Worm (Caenorhabditis elegans): Measurements from ENCODE around the gene Y32G9A.3.

Y32G9A.3 gene

DNA sequence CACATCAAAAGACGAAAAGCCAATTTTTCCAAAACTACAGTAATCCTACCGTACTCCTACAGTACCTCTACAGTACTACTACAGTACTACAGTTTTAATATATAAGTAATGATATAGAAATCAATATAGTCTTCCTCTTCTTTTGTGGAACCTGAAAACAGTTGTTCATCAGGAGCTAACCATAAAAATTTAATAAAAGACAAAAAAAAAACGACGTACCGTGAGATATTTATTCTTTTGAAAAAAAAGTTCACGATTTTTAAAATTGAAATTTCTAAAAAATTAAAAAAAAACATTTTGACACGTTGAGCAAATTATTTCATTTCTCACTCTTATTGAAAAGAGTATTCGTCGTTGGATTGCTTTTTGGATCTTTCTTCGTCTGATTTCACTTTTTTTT, at the start of gene Y32G9A.3:
TSS of gene Y32G9A.3 (plus strand) at position 301 of the 400 bp plus-strand sequence.
- TF ChIP-seq mab-5 (tag; optimal IDR thresholded peaks at IDR 0.05) (no peak), ztf-11 (tag; optimal IDR thresholded peaks at IDR 0.05) (no peak), blmp-1 (tag; optimal IDR thresholded peaks at IDR 0.05) (no peak), cnd-1 (tag; optimal IDR thresholded peaks at IDR 0.05) (no peak), sem-2 (GFP tag; optimal IDR thresholded peaks at IDR 0.05) (no peak), unc-39 (tag; optimal IDR thresholded peaks at IDR 0.05) (no peak), mls-2 (tag; optimal IDR thresholded peaks at IDR 0.05) (no peak), elt-3 (tag; optimal IDR thresholded peaks at IDR 0.05) (no peak), sptf-1 (tag; optimal IDR thresholded peaks at IDR 0.05) (no peak), nhr-76 (tag; optimal IDR thresholded peaks at IDR 0.05) (no peak), tbx-8 (GFP tag; optimal IDR thresholded peaks at IDR 0.05) (no peak), nhr-12 (tag; optimal IDR thresholded peaks at IDR 0.05) (no peak), lsy-2 (tag; optimal IDR thresholded peaks at IDR 0.05) (no peak), ceh-39 (tag; optimal IDR thresholded peaks at IDR 0.05) (no peak)

DNA sequence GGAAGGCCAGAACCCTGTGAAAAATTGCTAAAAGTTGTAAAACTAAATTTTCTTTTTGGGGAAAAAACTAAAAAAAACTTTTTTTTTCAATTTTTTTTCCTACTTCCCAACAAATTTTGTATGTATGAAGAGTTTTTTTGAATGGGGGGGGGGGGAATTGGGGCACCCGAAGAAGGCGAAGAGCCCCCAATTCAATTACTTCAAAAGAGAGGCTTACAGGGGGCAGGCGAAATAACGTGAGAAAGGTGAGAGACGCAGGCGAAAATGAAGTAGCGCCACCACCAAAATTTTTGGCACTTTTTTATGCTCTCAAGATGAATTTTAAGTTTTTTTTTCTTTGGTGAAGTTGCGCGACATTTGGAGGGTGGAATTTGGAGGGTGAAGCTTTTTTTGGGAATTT, 48.2 kb upstream of the Y32G9A.3 start:
- TF ChIP-seq sem-2 (GFP tag; optimal IDR thresholded peaks at IDR 0.05) (no peak), mab-5 (tag; optimal IDR thresholded peaks at IDR 0.05) (no peak), unc-39 (tag; optimal IDR thresholded peaks at IDR 0.05) (no peak), zip-8 (tag; optimal IDR thresholded peaks at IDR 0.05) (no peak), elt-3 (tag; optimal IDR thresholded peaks at IDR 0.05) (no peak), ces-1 (GFP tag; optimal IDR thresholded peaks at IDR 0.05) (peak; percentile 82), flh-1 (GFP tag; optimal IDR thresholded peaks at IDR 0.05) (no peak)

DNA sequence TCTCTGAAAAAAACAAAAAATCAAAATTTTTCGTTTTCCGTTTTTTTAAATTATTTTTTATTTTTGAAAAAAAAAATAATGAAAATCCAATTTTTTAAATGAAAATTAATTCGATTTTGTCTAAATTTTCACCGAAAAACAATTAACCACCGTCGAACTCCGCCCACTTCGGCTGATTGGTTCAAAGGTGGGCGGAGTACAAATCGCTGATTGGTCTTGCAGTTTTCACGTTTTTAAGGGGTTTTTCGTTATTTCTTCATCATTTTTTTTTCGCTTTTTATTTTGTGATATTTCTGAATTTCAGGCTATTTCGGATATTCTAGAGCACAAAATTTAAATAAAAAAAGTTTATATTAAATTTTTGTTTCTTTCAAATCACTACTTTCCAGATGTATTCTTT, 46.2 kb upstream of the Y32G9A.3 start:
- TF ChIP-seq sem-2 (GFP tag; optimal IDR thresholded peaks at IDR 0.05) (no peak), mab-5 (tag; optimal IDR thresholded peaks at IDR 0.05) (no peak), pha-4 (tag; optimal IDR thresholded peaks at IDR 0.05) (no peak), nhr-76 (tag; optimal IDR thresholded peaks at IDR 0.05) (no peak)

DNA sequence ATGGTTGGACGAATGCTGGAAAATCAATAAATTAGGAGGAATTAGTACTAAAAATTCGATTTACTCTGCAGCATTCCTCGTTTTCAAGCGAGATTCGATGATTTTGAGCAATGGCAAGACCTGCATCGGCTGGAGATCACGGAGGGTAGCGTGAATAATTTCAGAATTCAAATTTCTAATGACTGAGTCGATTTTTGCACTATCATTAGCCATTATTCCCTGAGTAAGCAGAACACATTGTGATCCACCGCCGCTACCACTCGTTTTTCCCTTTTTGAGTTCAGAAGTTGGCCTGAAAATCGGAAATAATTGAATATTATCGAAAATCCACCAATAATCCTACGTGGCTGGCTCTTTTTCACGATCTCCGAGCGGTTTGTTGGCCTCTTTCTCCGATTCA, 43.2 kb upstream of the Y32G9A.3 start:
- TF ChIP-seq unc-39 (tag; optimal IDR thresholded peaks at IDR 0.05) (no peak), nhr-2 (tag; optimal IDR thresholded peaks at IDR 0.05) (no peak), drap-1 (GFP tag; optimal IDR thresholded peaks at IDR 0.05) (no peak)

DNA sequence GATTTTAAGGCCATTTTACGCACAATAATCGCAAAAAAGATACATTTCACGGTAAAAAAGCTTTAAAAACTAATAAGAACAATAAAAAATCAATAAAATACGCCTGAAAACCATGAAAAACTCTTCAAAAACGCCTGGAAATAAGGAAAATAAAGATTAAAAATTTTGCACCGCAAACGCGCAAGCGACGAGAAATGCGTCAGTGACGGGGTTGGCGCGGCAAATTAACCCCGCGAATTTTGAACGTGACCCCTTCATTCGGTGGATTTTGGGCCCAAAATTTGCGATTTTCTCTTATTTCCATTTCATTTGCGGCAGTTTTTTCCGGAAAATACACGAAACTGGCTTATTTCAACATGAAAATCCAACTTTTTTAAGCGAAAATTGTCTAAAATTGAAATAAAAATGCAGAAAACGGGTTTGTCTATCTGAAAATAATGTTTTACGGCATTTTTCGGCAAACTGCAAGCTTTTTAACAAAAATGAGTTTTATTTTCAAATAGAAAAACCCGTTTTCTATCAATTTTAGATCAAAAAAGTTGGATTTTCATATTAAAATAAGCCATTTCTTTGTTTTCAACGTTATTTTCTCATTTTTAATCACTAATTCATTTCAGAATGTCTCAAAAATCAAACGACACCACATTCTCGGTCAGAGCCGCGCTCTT, 42.5 kb upstream of the Y32G9A.3 start, which contains the start of gene knl-3:
TSS of gene knl-3 (plus strand) at position 618 of the 668 bp plus-strand sequence.
- TF ChIP-seq ceh-83 (GFP tag; optimal IDR thresholded peaks at IDR 0.05) (peak; percentile 72), nhr-76 (tag; optimal IDR thresholded peaks at IDR 0.05) (no peak), nhr-237 (tag; optimal IDR thresholded peaks at IDR 0.05) (peak; percentile 83), mls-2 (tag; optimal IDR thresholded peaks at IDR 0.05) (peak; percentile 85), ham-2 (GFP tag; optimal IDR thresholded peaks at IDR 0.05) (peak; percentile 23), lsy-2 (tag; optimal IDR thresholded peaks at IDR 0.05) (peak; percentile 81), blmp-1 (tag; optimal IDR thresholded peaks at IDR 0.05) (peak; percentile 20), bed-3 (GFP tag; optimal IDR thresholded peaks at IDR 0.05) (peak; percentile 54), lin-13 (tag; optimal IDR thresholded peaks at IDR 0.05) (peak; percentile 97), unc-62 (GFP tag; optimal IDR thresholded peaks at IDR 0.05) (peak; percentile 28), drap-1 (GFP tag; optimal IDR thresholded peaks at IDR 0.05) (peak; percentile 60), elt-3 (tag; optimal IDR thresholded peaks at IDR 0.05) (no peak), pha-4 (tag; optimal IDR thresholded peaks at IDR 0.05) (peak; percentile 89), tbx-8 (GFP tag; optimal IDR thresholded peaks at IDR 0.05) (peak; percentile 52), unc-120 (tag; optimal IDR thresholded peaks at IDR 0.05; ENCODE audit: poor library complexity, severe bottlenecking) (peak; percentile 59), M03D4.4 (tag; optimal IDR thresholded peaks at IDR 0.05) (peak; percentile 80), flh-1 (GFP tag; optimal IDR thresholded peaks at IDR 0.05) (no peak), nhr-28 (tag; optimal IDR thresholded peaks at IDR 0.05) (no peak), hlh-1 (tag; optimal IDR thresholded peaks at IDR 0.05) (peak; percentile 12), ceh-43 (GFP tag; optimal IDR thresholded peaks at IDR 0.05) (peak; percentile 54), cnd-1 (tag; optimal IDR thresholded peaks at IDR 0.05) (peak; percentile 77), ces-1 (GFP tag; optimal IDR thresholded peaks at IDR 0.05) (peak; percentile 68), snpc-4 (tag; optimal IDR thresholded peaks at IDR 0.05) (no peak), nhr-12 (tag; optimal IDR thresholded peaks at IDR 0.05) (no peak), unc-39 (tag; optimal IDR thresholded peaks at IDR 0.05) (no peak), ztf-11 (tag; optimal IDR thresholded peaks at IDR 0.05) (peak; percentile 49), sptf-1 (tag; optimal IDR thresholded peaks at IDR 0.05) (peak; percentile 92), ceh-39 (tag; optimal IDR thresholded peaks at IDR 0.05) (peak; percentile 66), mep-1 (tag; optimal IDR thresholded peaks at IDR 0.05) (peak; percentile 89)

Measured in whole organism, mixed stage, embryonic.